Fruit fly (Drosophila melanogaster) whole organism, wandering third instar larva: Measurements from ENCODE around the gene CNMaR.

Experiments used
- Abd-B ChIP-seq: fragments of >200 bp; optimal IDR thresholded peaks from 2 replicates; lab custom pipeline; 2017; ENCODE audit warnings: missing biosample characterization, missing genetic modification characterization
- CG32264 ChIP-seq: fragments of 200-800 bp; sonication (Bioruptor generic); optimal IDR thresholded peaks from 2 replicates; lab custom pipeline; 2016; ENCODE audit warnings: missing biosample characterization, missing genetic modification characterization
- CG9705 ChIP-seq: fragments of 200-800 bp; sonication (Bioruptor generic); optimal IDR thresholded peaks from 2 replicates; lab custom pipeline; 2018; ENCODE audit warnings: missing biosample characterization, mild to moderate bottlenecking, missing genetic modification characterization
- Dfd ChIP-seq: fragments of >200 bp; optimal IDR thresholded peaks from 2 replicates; lab custom pipeline; 2017; ENCODE audit warnings: missing biosample characterization, missing genetic modification characterization
- Dif ChIP-seq: fragments of 200-275, 200-300 bp; sonication (Bioruptor generic); optimal IDR thresholded peaks from 2 replicates; lab custom pipeline; 2018; ENCODE audit warnings: missing biosample characterization, missing genetic modification characterization; ENCODE audit not compliant: partially characterized antibody
- GATAd ChIP-seq: sonication (Bioruptor generic); optimal IDR thresholded peaks from 2 replicates; lab custom pipeline; 2016; ENCODE audit warnings: missing biosample characterization, missing genetic modification characterization
- HLH106 ChIP-seq: fragments of 200-800 bp; optimal IDR thresholded peaks from 3 replicates; lab custom pipeline; 2019; ENCODE audit warnings: missing biosample characterization, mild to moderate bottlenecking, missing genetic modification characterization, moderate library complexity
- Hnf4 ChIP-seq: fragments of 200-800 bp; sonication (Bioruptor generic); optimal IDR thresholded peaks from 2 replicates; lab custom pipeline; 2016; ENCODE audit warnings: missing biosample characterization, mild to moderate bottlenecking, missing genetic modification characterization
- Hr78 ChIP-seq: fragments of >200 bp; optimal IDR thresholded peaks from 2 replicates; lab custom pipeline; 2017; ENCODE audit warnings: missing biosample characterization, missing genetic modification characterization
- Jra ChIP-seq: sonication (Bioruptor generic); optimal IDR thresholded peaks from 2 replicates; lab custom pipeline; 2016; ENCODE audit warnings: missing biosample characterization, missing genetic modification characterization
- Myc ChIP-seq: fragments of >200 bp; optimal IDR thresholded peaks from 2 replicates; lab custom pipeline; 2017
- OdsH ChIP-seq: fragments of 200-800 bp; sonication (Bioruptor generic); optimal IDR thresholded peaks from 2 replicates; lab custom pipeline; 2016; ENCODE audit warnings: missing biosample characterization, mild to moderate bottlenecking, missing genetic modification characterization
- Rel ChIP-seq, 2 experiments: fragments of 200-800 bp; sonication (Bioruptor generic) in 1 of 2; optimal IDR thresholded peaks; 2 replicates in 1 of 2; 3 replicates in 1 of 2; lab custom pipeline; 2016 to 2019; ENCODE audit warnings: mild to moderate bottlenecking in 2 of 2, missing biosample characterization in 2 of 2, missing genetic modification characterization in 2 of 2, moderate library complexity in 1 of 2
- Vsx2 ChIP-seq: fragments of 200-300, 225-300 bp; sonication (Bioruptor generic); optimal IDR thresholded peaks from 2 replicates; lab custom pipeline; 2018; ENCODE audit warnings: missing biosample characterization, missing genetic modification characterization; ENCODE audit not compliant: partially characterized antibody
- br ChIP-seq: fragments of 200-800 bp; sonication (Bioruptor generic); optimal IDR thresholded peaks from 2 replicates; lab custom pipeline; 2016; ENCODE audit warnings: missing biosample characterization, missing genetic modification characterization
- dl ChIP-seq, 2 experiments: fragments of 175-275, 200-275 bp in 1 of 2; fragments of 200-275 bp in 1 of 2; sonication (Bioruptor generic); optimal IDR thresholded peaks; lab custom pipeline; 2018; ENCODE audit warnings: mild to moderate bottlenecking in 2 of 2, missing biosample characterization in 2 of 2, missing genetic modification characterization in 2 of 2, moderate library complexity in 2 of 2; ENCODE audit not compliant: partially characterized antibody in 2 of 2, insufficient read depth in 1 of 2
- dmrt93B ChIP-seq: fragments of 200-800 bp; sonication (Bioruptor generic); optimal IDR thresholded peaks from 2 replicates; lab custom pipeline; 2018; ENCODE audit warnings: missing biosample characterization, mild to moderate bottlenecking, missing genetic modification characterization
- dsf ChIP-seq: sonication (Bioruptor generic); optimal IDR thresholded peaks from 2 replicates; lab custom pipeline; 2016; ENCODE audit warnings: missing biosample characterization, missing genetic modification characterization, borderline replicate concordance
- ey ChIP-seq: fragments of 200-800 bp; sonication (Bioruptor generic); optimal IDR thresholded peaks from 2 replicates; lab custom pipeline; 2016; ENCODE audit warnings: missing biosample characterization, missing genetic modification characterization
- foxo ChIP-seq, 2 experiments: fragments of 200-800 bp; sonication (Bioruptor generic); optimal IDR thresholded peaks; 2 replicates in 1 of 2; 3 replicates in 1 of 2; lab custom pipeline; 2016 to 2017; ENCODE audit warnings: missing biosample characterization in 2 of 2, missing genetic modification characterization in 2 of 2
- h ChIP-seq: fragments of 200-800 bp; sonication (Bioruptor generic); optimal IDR thresholded peaks from 3 replicates; lab custom pipeline; 2016; ENCODE audit warnings: missing biosample characterization, mild to moderate bottlenecking, missing genetic modification characterization
- jim ChIP-seq: fragments of 175-275, 200-325 bp; sonication (Bioruptor generic); optimal IDR thresholded peaks from 2 replicates; lab custom pipeline; 2016; ENCODE audit warnings: missing biosample characterization, mild to moderate bottlenecking, missing genetic modification characterization
- lola ChIP-seq: fragments of >200 bp; optimal IDR thresholded peaks from 2 replicates; lab custom pipeline; 2017; ENCODE audit warnings: missing biosample characterization, missing genetic modification characterization
- pan ChIP-seq: fragments of >200 bp; optimal IDR thresholded peaks from 2 replicates; lab custom pipeline; 2017
- psq ChIP-seq: fragments of 200-800 bp; sonication (Bioruptor generic); optimal IDR thresholded peaks from 3 replicates; lab custom pipeline; 2017; ENCODE audit warnings: missing biosample characterization, mild to moderate bottlenecking, missing genetic modification characterization, moderate library complexity
- rgr ChIP-seq: fragments of 200-800 bp; sonication (Bioruptor generic); optimal IDR thresholded peaks from 3 replicates; lab custom pipeline; 2016; ENCODE audit warnings: missing biosample characterization, mild to moderate bottlenecking, missing genetic modification characterization
- sage ChIP-seq: fragments of 200-800 bp; sonication (Bioruptor generic); optimal IDR thresholded peaks from 2 replicates; lab custom pipeline; 2016; ENCODE audit warnings: missing biosample characterization, mild to moderate bottlenecking, missing genetic modification characterization
- sv ChIP-seq: fragments of 200-800 bp; sonication (Bioruptor generic); optimal IDR thresholded peaks from 3 replicates; lab custom pipeline; 2016; ENCODE audit warnings: missing biosample characterization, missing genetic modification characterization
- woc ChIP-seq: sonication (Bioruptor generic); optimal IDR thresholded peaks from 2 replicates; lab custom pipeline; 2016; ENCODE audit warnings: missing biosample characterization, mild to moderate bottlenecking, missing genetic modification characterization

Gene CNMaR

DNA sequence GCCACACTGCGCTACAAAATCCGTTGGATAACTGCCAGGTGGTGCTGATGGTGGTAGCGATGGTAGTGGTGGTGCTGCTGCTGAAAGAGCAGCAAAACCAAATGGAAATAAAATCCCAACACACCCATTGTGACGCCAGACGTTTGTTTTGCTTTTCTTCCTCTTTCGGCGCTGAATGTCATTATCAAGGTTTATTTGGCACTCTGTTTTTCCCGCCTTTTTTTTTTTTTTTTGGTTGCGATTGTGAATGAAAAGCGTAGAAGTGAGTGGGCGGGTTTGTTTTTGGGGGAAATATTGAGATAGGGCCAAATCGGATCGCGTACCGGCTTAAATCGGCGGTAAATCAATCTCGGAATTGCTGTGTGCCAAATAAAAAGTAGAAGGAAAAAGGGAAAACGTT is 33.4 kb downstream of the CNMaR start:
- TF ChIP-seq Myc (lab: Kevin White, UChicago) (no peak), Rel (GFP tag; optimal IDR thresholded peaks at IDR 0.05; lab: Kevin White, UChicago) (no peak), Rel (tag; optimal IDR thresholded peaks at IDR 0.05; lab: Kevin White, UChicago) (peak; percentile 60)

DNA sequence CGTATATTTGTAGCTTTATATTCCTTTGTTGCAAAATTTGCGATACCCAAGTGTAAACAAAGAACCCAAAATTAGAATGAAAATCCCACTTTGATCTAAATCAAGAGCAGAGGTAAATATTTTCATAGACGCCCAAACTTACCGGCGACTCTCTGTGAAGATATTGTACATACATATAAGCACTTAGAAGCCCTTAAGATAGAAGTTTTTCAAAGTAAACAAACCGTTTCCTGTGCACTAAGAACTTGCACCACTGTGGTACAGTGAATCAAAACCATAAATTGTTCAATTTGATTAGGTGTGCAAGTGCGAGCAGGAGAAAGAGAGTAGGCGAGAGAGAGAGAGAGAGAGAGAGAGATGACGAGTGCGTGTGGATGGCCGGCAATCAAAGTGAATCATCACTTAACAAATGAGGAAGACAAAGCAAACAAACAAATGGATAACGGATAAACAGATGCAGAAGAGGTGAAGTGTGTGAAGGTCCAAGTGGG is 34.1 kb downstream of the CNMaR start:
- TF ChIP-seq pan (lab: Kevin White, UChicago) (no peak), Hr78 (GFP tag; lab: Kevin White, UChicago) (no peak), psq (GFP tag; lab: Kevin White, UChicago) (peak; percentile 71), Jra (GFP tag; lab: Kevin White, UChicago) (peak; percentile 80), Dfd (no peak), br (GFP tag; lab: Kevin White, UChicago) (peak; percentile 5), woc (GFP tag; lab: Kevin White, UChicago) (peak; percentile 25), foxo (GFP tag; optimal IDR thresholded peaks at IDR 0.05; lab: Kevin White, UChicago) (peak in 1 of 2 experiments; percentile 29), h (GFP tag; lab: Kevin White, UChicago) (peak; percentile 42), Vsx2 (no peak), Hnf4 (GFP tag; lab: Kevin White, UChicago) (no peak), Dif (GFP tag; lab: Kevin White, UChicago) (peak; percentile 54), lola (no peak), Rel (GFP tag; optimal IDR thresholded peaks at IDR 0.05; lab: Kevin White, UChicago) (no peak), Rel (tag; optimal IDR thresholded peaks at IDR 0.05; lab: Kevin White, UChicago) (peak; percentile 5), rgr (peak; percentile 17), Abd-B (GFP tag; lab: Kevin White, UChicago) (no peak), ey (peak; percentile 29), CG9705 (no peak)

DNA sequence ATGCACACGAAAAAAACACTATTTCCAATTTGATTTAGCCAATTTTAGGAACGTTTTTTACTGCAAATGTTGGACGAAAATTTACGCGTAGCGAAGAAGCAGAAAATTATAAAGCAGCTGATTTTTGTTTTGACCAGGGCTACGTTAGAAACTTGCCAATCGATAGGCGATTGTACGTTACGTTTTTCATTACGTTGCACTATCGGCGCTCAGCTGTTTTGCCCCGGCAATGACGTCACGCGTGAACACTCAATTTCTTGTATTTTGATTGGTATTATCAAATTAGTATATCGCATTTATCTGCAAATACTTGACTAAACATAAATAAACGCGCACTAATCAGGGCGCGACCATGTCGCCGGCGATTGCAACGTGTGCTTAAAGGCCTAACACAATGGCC is 35.1 kb downstream of the CNMaR start, which contains the start of the genes fry and CG16717:
fry (minus strand) TSS at position 110 of the 400 bp plus-strand sequence.
CG16717 (plus strand) TSS at position 208 of the 400 bp plus-strand sequence.
- no peak for TF ChIP-seq Rel (GFP tag; optimal IDR thresholded peaks at IDR 0.05; lab: Kevin White, UChicago)
- TF ChIP-seq Rel (tag; optimal IDR thresholded peaks at IDR 0.05; lab: Kevin White, UChicago) = no peak
- peak; percentile 38 for TF ChIP-seq sage (GFP tag; lab: Kevin White, UChicago)
- TF ChIP-seq, all 38 proteins: peak for 1

- TF ChIP-seq ey (no peak), Hr78 (GFP tag; lab: Kevin White, UChicago) (no peak), Vsx2 (no peak), GATAd (no peak), sage (GFP tag; lab: Kevin White, UChicago) (no peak), psq (GFP tag; lab: Kevin White, UChicago) (no peak), OdsH (GFP tag; lab: Kevin White, UChicago) (no peak), dl (GFP tag; optimal IDR thresholded peaks at IDR 0.05; lab: Kevin White, UChicago; ENCODE audit: insufficient read depth in 1 of 2, partially characterized antibody in 2 of 2) (no peak), Jra (GFP tag; lab: Kevin White, UChicago) (no peak), jim (no peak), sv (GFP tag; lab: Kevin White, UChicago) (no peak), dsf (no peak), dmrt93B (no peak), Dif (GFP tag; lab: Kevin White, UChicago) (no peak), foxo (GFP tag; optimal IDR thresholded peaks at IDR 0.05; lab: Kevin White, UChicago) (no peak), Rel (GFP tag; optimal IDR thresholded peaks at IDR 0.05; lab: Kevin White, UChicago) (no peak), Rel (tag; optimal IDR thresholded peaks at IDR 0.05; lab: Kevin White, UChicago) (no peak), br (GFP tag; lab: Kevin White, UChicago) (no peak), HLH106 (tag; lab: Kevin White, UChicago) (no peak)
These were observed 37.1 kb downstream of the CNMaR start, which contains the start of gene alphaTub67C for dm6 chr3L:9680968-9681367. Gene alphaTub67C, plus strand, starts transcription at chr3L:9681268.

DNA sequence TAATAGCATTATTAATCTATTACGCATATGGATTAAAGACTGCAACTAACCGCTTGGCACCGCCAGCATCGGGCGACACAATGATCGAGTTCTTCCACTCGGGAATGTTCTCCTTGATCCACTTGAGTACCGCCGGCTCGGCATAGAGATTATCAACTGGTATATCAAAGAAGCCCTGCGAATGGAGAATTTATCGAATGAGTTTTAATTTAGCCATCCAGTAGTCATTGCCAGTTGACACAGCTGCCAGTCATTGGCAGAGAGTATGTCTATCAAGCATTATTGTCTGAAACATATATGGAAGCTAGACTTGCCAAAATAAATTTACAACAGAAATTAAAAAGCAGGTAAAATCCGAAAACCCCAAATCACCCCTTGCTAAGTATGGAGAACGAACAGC is 41.0 kb downstream of the CNMaR start, which contains the start of gene CG16719:
CG16719 (plus strand) TSS at position 301 of the 400 bp plus-strand sequence.
- TF ChIP-seq CG32264 (GFP tag; lab: Kevin White, UChicago) (no peak), jim (no peak), sage (GFP tag; lab: Kevin White, UChicago) (no peak), Abd-B (GFP tag; lab: Kevin White, UChicago) (no peak), Dif (GFP tag; lab: Kevin White, UChicago) (no peak), rgr (no peak)
